Worm (Caenorhabditis elegans) whole organism, L4 larva: ENCODE measurements around the gene K09D9.1.

Experiments
- D1046.2 ChIP-seq: fragments of 200-800 bp; sonication (Bioruptor generic); IDR thresholded peaks from 2 replicates; pipeline ENCODE4 v1.3.6; 2022; ENCODE audit warnings: missing genetic modification characterization, missing compliant biosample characterization
- ces-1 ChIP-seq: fragments of 150-350 bp; sonication (generic microtip); optimal IDR thresholded peaks from 4 replicates; lab custom pipeline; 2014; ENCODE audit warnings: missing biosample characterization, missing genetic modification reagents, missing genetic modification characterization
- fkh-10 ChIP-seq: fragments of 150-350 bp; optimal IDR thresholded peaks from 2 replicates; lab custom pipeline; 2014; ENCODE audit warnings: missing biosample characterization, missing genetic modification reagents, missing genetic modification characterization
- gei-8 ChIP-seq: fragments of 200-800 bp; sonication (Bioruptor generic); optimal IDR thresholded peaks from 2 replicates; lab custom pipeline; 2018; ENCODE audit warnings: mild to moderate bottlenecking, missing genetic modification characterization, missing compliant biosample characterization
- jun-1 ChIP-seq: fragments of 150-350 bp; optimal IDR thresholded peaks from 2 replicates; lab custom pipeline; 2014; ENCODE audit warnings: missing biosample characterization, missing genetic modification reagents, missing genetic modification characterization
- lin-15B ChIP-seq: fragments of 150-350 bp; sonication (generic microtip); optimal IDR thresholded peaks from 3 replicates; lab custom pipeline; 2014; ENCODE audit warnings: missing biosample characterization, missing genetic modification characterization
- lin-39 ChIP-seq: fragments of 150-350 bp; optimal IDR thresholded peaks from 2 replicates; lab custom pipeline; 2014; ENCODE audit warnings: missing biosample characterization, missing genetic modification reagents, missing genetic modification characterization
- madf-5 ChIP-seq, 2 experiments: fragments of 200-800 bp; sonication (Bioruptor generic); IDR thresholded peaks; 2 replicates each; pipeline ENCODE4 v1.3.6; 2022; ENCODE audit warnings: missing compliant biosample characterization in 2 of 2, missing genetic modification characterization in 2 of 2
- mxl-2 ChIP-seq: fragments of 200-800 bp; sonication (Bioruptor generic); conservative IDR thresholded peaks from 2 replicates; pipeline ENCODE4 v1.3.6; 2022; ENCODE audit warnings: missing genetic modification reagents, missing genetic modification characterization, missing compliant biosample characterization
- nhr-42 ChIP-seq: fragments of 200-800 bp; sonication (Bioruptor generic); IDR thresholded peaks from 2 replicates; pipeline ENCODE4 v1.3.6; 2022; ENCODE audit warnings: missing genetic modification characterization, missing compliant biosample characterization
- pqm-1 ChIP-seq: sonication (generic microtip); optimal IDR thresholded peaks from 2 replicates; lab custom pipeline; 2017; ENCODE audit warnings: missing biosample characterization, missing genetic modification characterization
- rbr-2 ChIP-seq: sonication (generic microtip); optimal IDR thresholded peaks from 2 replicates; lab custom pipeline; 2016; ENCODE audit warnings: missing genotype, missing genetic modification characterization, missing compliant biosample characterization
- zfp-3 ChIP-seq: fragments of 200-800 bp; sonication (Bioruptor generic); conservative IDR thresholded peaks from 2 replicates; pipeline ENCODE4 v1.3.6; 2022; ENCODE audit warnings: missing genetic modification reagents, missing genetic modification characterization, missing compliant biosample characterization
- ztf-11 ChIP-seq: fragments of 150-350 bp; optimal IDR thresholded peaks from 2 replicates; lab custom pipeline; 2014; ENCODE audit warnings: missing biosample characterization, missing genetic modification characterization

DNA sequence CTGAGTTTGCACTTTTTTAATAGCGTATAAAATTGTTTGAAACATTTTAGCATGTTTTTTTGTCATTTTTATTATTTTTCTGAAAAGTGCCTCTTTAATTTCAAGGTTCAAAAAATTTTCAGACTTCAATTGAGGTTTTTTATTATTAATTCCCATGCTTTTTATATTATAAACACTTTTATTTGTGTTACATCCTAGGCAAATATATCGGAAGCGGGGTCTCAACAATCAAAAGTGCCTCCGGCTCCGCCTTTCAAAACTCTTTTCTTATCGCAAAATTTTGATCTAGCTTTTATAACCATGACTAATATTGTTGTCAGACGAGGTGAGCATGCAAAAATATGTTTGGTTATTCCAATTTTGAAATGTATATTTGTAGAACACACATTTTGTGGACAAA is 48.6 kb downstream of the K09D9.1 start, which contains the start of gene otpl-2:
- TF ChIP-seq lin-39 (tag; lab: Kevin White, UChicago): no peak
- no peak for TF ChIP-seq D1046.2 (GFP tag; lab: Robert Waterston, UW)
- no peak for TF ChIP-seq fkh-10
- no peak for TF ChIP-seq madf-5 (GFP tag; IDR thresholded peaks at IDR 0.05; lab: Robert Waterston, UW)
- TF ChIP-seq zfp-3: no peak
- no peak for TF ChIP-seq mxl-2 (GFP tag; lab: Robert Waterston, UW)
- TF ChIP-seq gei-8 (GFP tag; lab: Kevin White, UChicago): no peak
- no peak for TF ChIP-seq ztf-11 (tag; lab: Kevin White, UChicago)
- no peak for TF ChIP-seq rbr-2
- no peak for TF ChIP-seq pqm-1 (tag; lab: Kevin White, UChicago)
- no peak for TF ChIP-seq ces-1 (GFP tag; lab: Kevin White, UChicago)
- no peak for TF ChIP-seq nhr-42 (GFP tag; lab: Robert Waterston, UW)
- TF ChIP-seq jun-1 (tag; lab: Kevin White, UChicago): no peak
- TF ChIP-seq lin-15B (tag; lab: Kevin White, UChicago): no peak
